Worm (Caenorhabditis elegans) whole organism, L3 larva: Measurements from ENCODE around the gene C25D7.5.

Source experiments
- ZK546.5 ChIP-seq: sonication (generic microtip); optimal IDR thresholded peaks from 2 replicates; lab custom pipeline; 2017; ENCODE audit warnings: missing biosample characterization, missing genetic modification characterization
- ceh-9 ChIP-seq: sonication (generic microtip); optimal IDR thresholded peaks from 2 replicates; lab custom pipeline; 2018; ENCODE audit warnings: missing biosample characterization, missing genetic modification characterization
- egl-27 ChIP-seq: sonication (generic microtip); optimal IDR thresholded peaks from 4 replicates; lab custom pipeline; 2017; ENCODE audit warnings: missing biosample characterization, missing genetic modification reagents, missing genetic modification characterization
- nhr-28 ChIP-seq: fragments of 150-350 bp; optimal IDR thresholded peaks from 2 replicates; lab custom pipeline; 2014; ENCODE audit warnings: missing biosample characterization, missing genetic modification characterization
- pqm-1 ChIP-seq: fragments of 150-350 bp; optimal IDR thresholded peaks from 2 replicates; lab custom pipeline; 2017; ENCODE audit warnings: missing biosample characterization, missing genetic modification characterization, inconsistent platforms
- snpc-4 ChIP-seq: fragments of 150-350 bp; optimal IDR thresholded peaks from 2 replicates; lab custom pipeline; 2014; ENCODE audit warnings: missing biosample characterization, missing genetic modification characterization
- tbx-2 ChIP-seq: sonication (generic microtip); optimal IDR thresholded peaks from 2 replicates; lab custom pipeline; 2016; ENCODE audit warnings: mild to moderate bottlenecking, missing genetic modification characterization, missing compliant biosample characterization
- ztf-11 ChIP-seq: fragments of 150-350 bp; optimal IDR thresholded peaks from 2 replicates; lab custom pipeline; 2014; ENCODE audit warnings: missing biosample characterization, missing genetic modification characterization

DNA sequence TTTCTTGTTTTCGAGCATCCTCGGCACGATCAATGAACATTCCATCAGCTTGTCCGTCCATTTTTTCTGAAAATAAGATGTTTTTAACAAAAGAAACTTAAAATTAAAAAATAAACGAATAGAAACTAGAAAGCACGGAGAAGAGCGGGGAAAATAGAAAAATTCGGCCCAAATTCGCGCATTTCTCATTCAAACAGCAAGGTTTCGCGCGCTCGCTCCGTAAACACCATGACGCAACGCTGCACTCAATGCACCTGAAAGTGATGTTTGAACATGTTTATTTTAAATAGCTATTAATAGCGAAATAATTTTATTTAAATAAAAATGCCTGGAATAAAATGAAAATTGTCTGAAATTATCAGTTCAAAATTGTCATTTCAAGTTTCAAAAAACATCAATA, 7.1 kb downstream of the C25D7.5 start, which contains the start of the genes mcm-3 and C25D7.15:
- TF ChIP-seq nhr-28 (tag; lab: Kevin White, UChicago), result no peak
- no peak for TF ChIP-seq ceh-9 (tag; lab: Kevin White, UChicago)
- no peak for TF ChIP-seq pqm-1 (tag; lab: Kevin White, UChicago)
- no peak for TF ChIP-seq snpc-4
- no peak for TF ChIP-seq ZK546.5 (tag; lab: Kevin White, UChicago)
- TF ChIP-seq egl-27 (tag; lab: Kevin White, UChicago), result no peak
- no peak for TF ChIP-seq tbx-2 (tag; lab: Kevin White, UChicago)
- no peak for TF ChIP-seq ztf-11 (tag; lab: Kevin White, UChicago)
